Worm (Caenorhabditis elegans): ENCODE data around the gene C16C8.8.
"Not testable (repeated sequence)": the region's sequence is repeated elsewhere in the genome, so short reads cannot be mapped to it uniquely, and the experiment has no call there.

The C16C8.8 gene

DNA sequence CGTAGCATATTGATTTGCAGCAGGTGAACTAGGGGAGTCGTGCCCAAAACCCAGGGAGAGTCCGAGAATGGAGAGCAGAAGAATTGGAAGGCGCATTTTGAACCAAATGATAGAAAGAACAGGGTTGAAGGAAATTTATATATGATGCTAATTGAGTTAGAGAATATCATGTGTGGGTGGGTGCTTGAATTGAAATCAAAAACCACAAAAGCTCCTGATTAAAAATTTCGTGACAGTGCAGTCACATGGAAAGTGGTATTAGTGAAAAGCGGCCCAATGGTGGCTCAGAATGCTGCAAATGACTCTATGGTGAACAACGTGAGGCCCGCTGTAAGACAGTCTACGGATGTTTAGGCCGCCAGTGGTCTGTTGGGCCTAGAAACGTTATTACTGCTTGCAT is at the start of gene C16C8.8:
TSS of gene C16C8.8 (minus strand) at position 101 of the 400 bp plus-strand sequence.
- TF ChIP-seq ztf-29 (GFP tag; IDR thresholded peaks at IDR 0.05) = no peak
- TF ChIP-seq klf-2 (GFP tag; conservative IDR thresholded peaks at IDR 0.05) = no peak
- TF ChIP-seq flt-1 (GFP tag; IDR thresholded peaks at IDR 0.05) = no peak
- TF ChIP-seq T22C8.4 (GFP tag; IDR thresholded peaks at IDR 0.05) = no peak
- TF ChIP-seq ref-1 (GFP tag; conservative IDR thresholded peaks at IDR 0.05) = no peak
- TF ChIP-seq cog-1 (tag; optimal IDR thresholded peaks at IDR 0.05) = no peak
- no peak for TF ChIP-seq med-1 (GFP tag; optimal IDR thresholded peaks at IDR 0.05; ENCODE audit: insufficient read depth)
- TF ChIP-seq tab-1 (GFP tag; IDR thresholded peaks at IDR 0.05) = no peak
- no peak for TF ChIP-seq ztf-23 (GFP tag; IDR thresholded peaks at IDR 0.05)

DNA sequence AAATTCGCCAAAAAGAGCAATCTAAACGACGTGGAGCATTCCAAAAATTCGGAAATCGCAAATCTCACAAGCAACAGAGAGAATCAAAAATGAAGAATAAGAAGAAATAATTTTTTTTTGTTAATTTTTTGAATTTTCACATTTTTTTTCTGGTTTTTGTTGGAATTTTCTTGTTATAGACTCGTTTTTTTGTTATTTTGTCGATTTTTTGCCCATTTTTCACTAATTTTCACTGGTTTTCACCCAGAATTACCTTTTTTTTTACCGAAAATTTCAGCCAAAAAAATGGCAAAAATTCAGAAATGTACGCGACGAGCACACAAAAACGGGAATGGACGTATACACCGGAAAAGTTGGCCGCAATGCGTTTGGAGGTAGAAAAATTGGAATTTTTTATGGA is 43.2 kb upstream of the C16C8.8 start, which contains the start of gene cyh-1:
TSS of gene cyh-1 (plus strand) at position 301 of the 400 bp plus-strand sequence.
- TF ChIP-seq tab-1 (GFP tag; IDR thresholded peaks at IDR 0.05) = no peak
- TF ChIP-seq med-1 (GFP tag; optimal IDR thresholded peaks at IDR 0.05; ENCODE audit: insufficient read depth) = no peak
- TF ChIP-seq T22C8.4 (GFP tag; IDR thresholded peaks at IDR 0.05) = no peak
- no peak for TF ChIP-seq ref-1 (GFP tag; conservative IDR thresholded peaks at IDR 0.05)
- no peak for TF ChIP-seq klf-2 (GFP tag; conservative IDR thresholded peaks at IDR 0.05)
- TF ChIP-seq ztf-23 (GFP tag; IDR thresholded peaks at IDR 0.05) = no peak
- no peak for TF ChIP-seq flt-1 (GFP tag; IDR thresholded peaks at IDR 0.05)
- no peak for TF ChIP-seq cog-1 (tag; optimal IDR thresholded peaks at IDR 0.05)

- TF ChIP-seq cog-1 (tag; optimal IDR thresholded peaks at IDR 0.05) (peak; percentile 51), klf-2 (GFP tag; conservative IDR thresholded peaks at IDR 0.05) (peak; percentile 63; the same call in 1 of the 2 replicates), tab-1 (GFP tag; IDR thresholded peaks at IDR 0.05) (no peak), T22C8.4 (GFP tag; IDR thresholded peaks at IDR 0.05) (peak; percentile 49; the same call in 1 of the 2 replicates), ztf-29 (GFP tag; IDR thresholded peaks at IDR 0.05) (no peak), ref-1 (GFP tag; conservative IDR thresholded peaks at IDR 0.05) (no peak), ztf-23 (GFP tag; IDR thresholded peaks at IDR 0.05) (peak; percentile 62; the same call in 1 of the 2 replicates), med-1 (GFP tag; optimal IDR thresholded peaks at IDR 0.05; ENCODE audit: insufficient read depth) (no peak), flt-1 (GFP tag; IDR thresholded peaks at IDR 0.05) (peak; percentile 60; the same call in 1 of the 2 replicates)
Observed at ce11 chrII:3502520-3503323, 41.2 kb upstream of the C16C8.8 start, which contains the start of the genes col-71 and Y49F6B.2. TSS of gene col-71 (minus strand) at chrII:3502570. TSS of gene Y49F6B.2 (plus strand) at chrII:3502968.

ce11 chrII:3502011-3502410 is 40.5 kb upstream of the C16C8.8 start:
- TF ChIP-seq ref-1 (GFP tag; conservative IDR thresholded peaks at IDR 0.05) (no peak), T22C8.4 (GFP tag; IDR thresholded peaks at IDR 0.05) (no peak), med-1 (GFP tag; optimal IDR thresholded peaks at IDR 0.05; ENCODE audit: insufficient read depth) (no peak), klf-2 (GFP tag; conservative IDR thresholded peaks at IDR 0.05) (no peak), flt-1 (GFP tag; IDR thresholded peaks at IDR 0.05) (no peak), cog-1 (tag; optimal IDR thresholded peaks at IDR 0.05) (no peak), ztf-23 (GFP tag; IDR thresholded peaks at IDR 0.05) (no peak), ztf-29 (GFP tag; IDR thresholded peaks at IDR 0.05) (no peak), tab-1 (GFP tag; IDR thresholded peaks at IDR 0.05) (no peak)

DNA sequence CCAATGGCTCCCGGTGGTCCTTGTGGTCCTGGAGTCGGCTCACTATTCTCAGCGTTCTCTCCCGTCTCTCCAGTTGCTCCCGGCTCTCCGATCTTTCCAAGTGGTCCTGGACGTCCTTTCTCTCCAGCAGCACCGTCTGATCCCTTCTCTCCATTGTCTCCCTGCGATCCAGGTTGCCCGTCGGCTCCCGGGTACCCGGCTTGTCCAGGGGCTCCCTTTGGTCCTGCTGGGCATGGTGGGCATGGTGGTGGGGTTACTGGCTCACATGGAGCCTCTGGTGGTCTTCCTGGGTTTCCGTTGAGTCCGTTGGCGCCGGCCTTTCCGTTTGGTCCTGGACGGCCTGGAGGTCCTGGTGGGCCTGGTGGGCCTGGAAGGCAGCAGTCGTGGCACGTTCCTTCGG is 38.9 kb upstream of the C16C8.8 start:
- no peak for TF ChIP-seq ztf-29 (GFP tag; IDR thresholded peaks at IDR 0.05)
- TF ChIP-seq T22C8.4 (GFP tag; IDR thresholded peaks at IDR 0.05) = no peak
- no peak for TF ChIP-seq cog-1 (tag; optimal IDR thresholded peaks at IDR 0.05)
- no peak for TF ChIP-seq flt-1 (GFP tag; IDR thresholded peaks at IDR 0.05)

DNA sequence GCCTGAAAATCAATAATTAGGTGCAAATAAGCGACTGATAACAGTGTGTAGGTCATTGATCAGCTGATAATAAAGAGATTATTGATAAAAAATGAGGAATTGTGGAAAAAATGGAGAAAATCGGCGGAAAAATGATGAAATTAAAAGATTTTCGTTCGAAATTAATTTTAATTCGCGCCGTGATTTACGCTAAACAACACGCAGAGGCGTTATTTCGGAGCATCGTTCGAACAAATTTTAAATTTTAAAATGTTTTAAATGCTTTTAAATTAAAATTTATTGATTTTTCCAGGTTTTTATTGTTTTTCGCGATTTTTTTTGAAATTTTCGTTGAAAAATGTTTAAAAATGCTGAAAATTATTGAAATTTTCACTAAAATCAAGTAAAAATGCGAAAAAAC is 37.9 kb upstream of the C16C8.8 start, which contains the start of gene Y49F6B.9:
TSS of gene Y49F6B.9 (minus strand) at position 2 of the 400 bp plus-strand sequence.
- no peak for TF ChIP-seq klf-2 (GFP tag; conservative IDR thresholded peaks at IDR 0.05)
- TF ChIP-seq tab-1 (GFP tag; IDR thresholded peaks at IDR 0.05) = no peak
- no peak for TF ChIP-seq flt-1 (GFP tag; IDR thresholded peaks at IDR 0.05)
- no peak for TF ChIP-seq cog-1 (tag; optimal IDR thresholded peaks at IDR 0.05)
- no peak for TF ChIP-seq med-1 (GFP tag; optimal IDR thresholded peaks at IDR 0.05; ENCODE audit: insufficient read depth)
- no peak for TF ChIP-seq ztf-23 (GFP tag; IDR thresholded peaks at IDR 0.05)
- TF ChIP-seq ztf-29 (GFP tag; IDR thresholded peaks at IDR 0.05) = no peak
- TF ChIP-seq ref-1 (GFP tag; conservative IDR thresholded peaks at IDR 0.05) = no peak
- no peak for TF ChIP-seq T22C8.4 (GFP tag; IDR thresholded peaks at IDR 0.05)

- TF ChIP-seq cog-1 (tag; optimal IDR thresholded peaks at IDR 0.05); T22C8.4 (GFP tag; IDR thresholded peaks at IDR 0.05); med-1 (GFP tag; optimal IDR thresholded peaks at IDR 0.05; ENCODE audit: insufficient read depth): not testable (repeated sequence)
Observed at ce11 chrII:3490797-3491196, 29.3 kb upstream of the C16C8.8 start, which contains the start of gene fbxb-112. TSS of gene fbxb-112 (plus strand) at chrII:3491097.

- TF ChIP-seq klf-2 (GFP tag; conservative IDR thresholded peaks at IDR 0.05) (0 out of 2 replicates have a peak, but pooled peaks have one; percentile 45), med-1 (GFP tag; optimal IDR thresholded peaks at IDR 0.05; ENCODE audit: insufficient read depth) (no peak), T22C8.4 (GFP tag; IDR thresholded peaks at IDR 0.05) (no peak), ref-1 (GFP tag; conservative IDR thresholded peaks at IDR 0.05) (no peak), tab-1 (GFP tag; IDR thresholded peaks at IDR 0.05) (no peak), cog-1 (tag; optimal IDR thresholded peaks at IDR 0.05) (peak; percentile 39), flt-1 (GFP tag; IDR thresholded peaks at IDR 0.05) (peak; percentile 67; the same call in 1 of the 2 replicates), ztf-29 (GFP tag; IDR thresholded peaks at IDR 0.05) (no peak), ztf-23 (GFP tag; IDR thresholded peaks at IDR 0.05) (peak; percentile 74)
Observed at ce11 chrII:3482231-3482630, 20.7 kb upstream of the C16C8.8 start, which contains the start of gene smu-2. TSS of gene smu-2 (plus strand) at chrII:3482408.

DNA sequence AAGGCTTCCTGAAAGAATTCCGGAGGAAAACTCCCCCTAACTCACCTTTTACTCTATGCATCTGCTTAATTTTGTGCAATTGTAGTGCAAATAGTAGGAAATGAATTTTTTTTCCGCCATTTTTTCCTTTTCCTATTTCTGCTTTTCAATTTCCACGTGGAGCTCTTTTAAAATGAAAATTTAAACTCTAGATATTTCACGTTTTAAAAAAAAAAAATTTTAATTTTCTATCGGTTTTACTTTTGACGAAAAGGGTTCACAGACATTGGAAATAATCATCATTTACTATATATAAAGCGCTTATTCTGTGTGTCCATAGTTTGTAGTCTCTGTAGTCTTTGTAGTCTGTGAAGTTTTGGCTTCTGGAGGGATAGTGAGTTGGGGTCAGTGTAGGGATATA is 20.1 kb upstream of the C16C8.8 start, which contains the start of gene Y49F6B.8:
TSS of gene Y49F6B.8 (minus strand) at position 101 of the 400 bp plus-strand sequence.
- no peak for TF ChIP-seq cog-1 (tag; optimal IDR thresholded peaks at IDR 0.05)
- TF ChIP-seq ref-1 (GFP tag; conservative IDR thresholded peaks at IDR 0.05) = no peak
- TF ChIP-seq T22C8.4 (GFP tag; IDR thresholded peaks at IDR 0.05) = no peak
- no peak for TF ChIP-seq tab-1 (GFP tag; IDR thresholded peaks at IDR 0.05)
- TF ChIP-seq ztf-29 (GFP tag; IDR thresholded peaks at IDR 0.05) = no peak
- no peak for TF ChIP-seq klf-2 (GFP tag; conservative IDR thresholded peaks at IDR 0.05)
- no peak for TF ChIP-seq ztf-23 (GFP tag; IDR thresholded peaks at IDR 0.05)
- TF ChIP-seq med-1 (GFP tag; optimal IDR thresholded peaks at IDR 0.05; ENCODE audit: insufficient read depth) = no peak
- no peak for TF ChIP-seq flt-1 (GFP tag; IDR thresholded peaks at IDR 0.05)
